Worm (Caenorhabditis elegans): ENCODE results near the gene spig-8.

DNA sequence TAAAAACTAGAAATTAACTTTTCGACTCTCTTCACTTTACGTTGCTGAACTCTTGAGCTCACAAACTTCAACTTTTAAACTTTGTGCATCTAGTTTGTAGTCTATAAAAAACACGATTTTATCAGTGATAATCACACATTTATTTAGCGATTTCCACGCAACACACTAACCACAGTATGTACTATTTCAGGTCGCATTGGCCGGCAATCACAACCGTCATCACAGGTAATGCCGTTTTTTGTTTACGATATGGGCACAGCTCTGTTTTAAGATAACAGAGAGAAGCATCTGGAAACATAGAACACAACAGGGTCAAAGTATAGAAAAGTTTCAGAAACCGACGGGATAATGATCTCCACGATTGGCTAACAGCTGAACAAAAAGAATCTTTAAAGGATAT lies 21.5 kb downstream of the spig-8 start:
- no peak for TF ChIP-seq F57A8.1 (GFP tag; optimal IDR thresholded peaks at IDR 0.05)
- TF ChIP-seq ama-1 (optimal IDR thresholded peaks at IDR 0.05): no peak
- no peak for TF ChIP-seq ama-1 (GFP tag; optimal IDR thresholded peaks at IDR 0.05)
- no peak for TF ChIP-seq unc-62 (GFP tag; optimal IDR thresholded peaks at IDR 0.05)
- no peak for TF ChIP-seq lsl-1 (GFP tag; optimal IDR thresholded peaks at IDR 0.05)

All from whole organism, young adult.